Worm (Caenorhabditis elegans) whole organism, L4 larva: Measurements from ENCODE around the gene ZK666.11.

Source experiments
- F10B5.3 ChIP-seq: sonication (generic microtip); optimal IDR thresholded peaks from 2 replicates; lab custom pipeline; 2016; ENCODE audit warnings: mild to moderate bottlenecking, missing genetic modification characterization, missing compliant biosample characterization
- F26F4.8 ChIP-seq: fragments of 200-800 bp; sonication (Bioruptor generic); conservative IDR thresholded peaks from 2 replicates; pipeline ENCODE4 v1.3.6; 2022; ENCODE audit warnings: missing genetic modification characterization, missing compliant biosample characterization
- T20F7.1 ChIP-seq: fragments of 200-800 bp; sonication (Bioruptor generic); optimal IDR thresholded peaks from 2 replicates; lab custom pipeline; 2018; ENCODE audit warnings: mild to moderate bottlenecking, missing genetic modification characterization, missing compliant biosample characterization
- T26A8.4 ChIP-seq: fragments of 200-800 bp; sonication (Bioruptor generic); IDR thresholded peaks from 2 replicates; pipeline ENCODE4 v1.3.6; 2022; ENCODE audit warnings: missing genetic modification characterization, missing compliant biosample characterization
- Y48G9A.11 ChIP-seq: fragments of 200-800 bp; sonication (Bioruptor generic); IDR thresholded peaks from 2 replicates; pipeline ENCODE4 v1.3.6; 2022; ENCODE audit warnings: missing genetic modification reagents, missing genetic modification characterization, missing compliant biosample characterization
- ZK337.2 ChIP-seq: fragments of 200-800 bp; sonication (Bioruptor generic); IDR thresholded peaks from 2 replicates; pipeline ENCODE4 v1.3.6; 2022; ENCODE audit warnings: missing genetic modification reagents, missing genetic modification characterization, missing compliant biosample characterization
- aha-1 ChIP-seq: fragments of 150-350 bp; peaks from one replicate; lab custom pipeline; 2014; ENCODE audit warnings: missing biosample characterization, missing genetic modification characterization
- ama-1 ChIP-seq: fragments of 150-350 bp; optimal IDR thresholded peaks from 2 replicates; lab custom pipeline; 2014; ENCODE audit warnings: inconsistent platforms, mixed read lengths
- ceh-28 ChIP-seq: fragments of 150-350 bp; optimal IDR thresholded peaks from 2 replicates; lab custom pipeline; 2014; ENCODE audit warnings: missing biosample characterization, missing genetic modification reagents, missing genetic modification characterization
- ceh-32 ChIP-seq: sonication (generic microtip); optimal IDR thresholded peaks from 2 replicates; lab custom pipeline; 2016; ENCODE audit warnings: mild to moderate bottlenecking, missing genetic modification characterization, missing compliant biosample characterization; ENCODE audit not compliant: poor library complexity
- daf-16 ChIP-seq, 3 experiments: sonication (generic microtip); optimal IDR thresholded peaks; 2 replicates each; lab custom pipeline; 2016 to 2017; ENCODE audit warnings: missing genetic modification characterization in 3 of 3, missing genetic modification reagents in 3 of 3, mild to moderate bottlenecking in 2 of 3, missing compliant biosample characterization in 2 of 3, missing biosample characterization in 1 of 3, moderate library complexity in 1 of 3
- daf-19 ChIP-seq: fragments of 200-800 bp; sonication (Bioruptor generic); conservative IDR thresholded peaks from 2 replicates; pipeline ENCODE4 v1.3.6; 2022; ENCODE audit warnings: missing genetic modification characterization, missing compliant biosample characterization
- dmd-6 ChIP-seq: fragments of 200-800 bp; sonication (Bioruptor generic); IDR thresholded peaks from 2 replicates; pipeline ENCODE4 v1.3.6; 2022; ENCODE audit warnings: missing genetic modification reagents, missing genetic modification characterization, missing compliant biosample characterization
- dve-1 ChIP-seq: sonication (generic microtip); optimal IDR thresholded peaks from 2 replicates; lab custom pipeline; 2017; ENCODE audit warnings: antibody characterized with exemption, mild to moderate bottlenecking, missing genetic modification characterization, missing compliant biosample characterization; ENCODE audit not compliant: insufficient read depth
- egl-43 ChIP-seq: fragments of 200-800 bp; sonication (Bioruptor generic); IDR thresholded peaks from 2 replicates; pipeline ENCODE4 v1.3.6; 2022; ENCODE audit warnings: missing genetic modification reagents, missing genetic modification characterization, missing compliant biosample characterization
- gei-8 ChIP-seq: fragments of 200-800 bp; sonication (Bioruptor generic); optimal IDR thresholded peaks from 2 replicates; lab custom pipeline; 2018; ENCODE audit warnings: mild to moderate bottlenecking, missing genetic modification characterization, missing compliant biosample characterization
- hlh-30 ChIP-seq: sonication (generic microtip); optimal IDR thresholded peaks from 2 replicates; lab custom pipeline; 2017; ENCODE audit warnings: antibody characterized with exemption, mild to moderate bottlenecking, missing genetic modification characterization, missing compliant biosample characterization; ENCODE audit not compliant: insufficient read depth
- hmg-1.1 ChIP-seq: fragments of 200-800 bp; sonication (Bioruptor generic); IDR thresholded peaks from 2 replicates; pipeline ENCODE4 v1.3.6; 2022; ENCODE audit warnings: missing genetic modification reagents, missing genetic modification characterization, missing compliant biosample characterization
- jun-1 ChIP-seq: fragments of 150-350 bp; optimal IDR thresholded peaks from 2 replicates; lab custom pipeline; 2014; ENCODE audit warnings: missing biosample characterization, missing genetic modification reagents, missing genetic modification characterization
- lin-29 ChIP-seq: fragments of 200-800 bp; sonication (Bioruptor generic); IDR thresholded peaks from 2 replicates; pipeline ENCODE4 v1.3.6; 2022; ENCODE audit warnings: missing genetic modification reagents, missing genetic modification characterization, missing compliant biosample characterization
- lin-38 ChIP-seq: fragments of 200-800 bp; sonication (Bioruptor generic); IDR thresholded peaks from 2 replicates; pipeline ENCODE4 v1.3.6; 2022; ENCODE audit warnings: missing genetic modification reagents, missing genetic modification characterization, missing compliant biosample characterization
- lsy-2 ChIP-seq, 2 experiments: fragments of 150-350 bp in 1 of 2; sonication (generic microtip) in 1 of 2; optimal IDR thresholded peaks; 2 replicates each; lab custom pipeline; 2014 to 2017; ENCODE audit warnings: missing biosample characterization in 2 of 2, missing genetic modification characterization in 2 of 2
- madf-9 ChIP-seq: fragments of 200-800 bp; sonication (Bioruptor generic); conservative IDR thresholded peaks from 2 replicates; pipeline ENCODE4 v1.3.6; 2022; ENCODE audit warnings: missing genetic modification reagents, missing genetic modification characterization, missing compliant biosample characterization
- mep-1 ChIP-seq: fragments of 150-350 bp; sonication (generic microtip); optimal IDR thresholded peaks from 3 replicates; lab custom pipeline; 2014; ENCODE audit warnings: missing biosample characterization, missing genetic modification characterization
- mes-2 ChIP-seq: sonication (generic microtip); optimal IDR thresholded peaks from 2 replicates; lab custom pipeline; 2016; ENCODE audit warnings: missing genotype, mild to moderate bottlenecking, missing genetic modification characterization, missing compliant biosample characterization; ENCODE audit not compliant: poor library complexity, severe bottlenecking
- nhr-10 ChIP-seq: fragments of 150-350 bp; optimal IDR thresholded peaks from 2 replicates; lab custom pipeline; 2014; ENCODE audit warnings: missing biosample characterization, missing genetic modification characterization
- nhr-102 ChIP-seq: sonication (generic microtip); optimal IDR thresholded peaks from 2 replicates; lab custom pipeline; 2016; ENCODE audit warnings: mild to moderate bottlenecking, missing genetic modification characterization, moderate library complexity, missing compliant biosample characterization
- nhr-11 ChIP-seq: fragments of 150-350 bp; optimal IDR thresholded peaks from 2 replicates; lab custom pipeline; 2014; ENCODE audit warnings: missing biosample characterization, missing genetic modification characterization
- nhr-25 ChIP-seq: sonication (generic microtip); optimal IDR thresholded peaks from 2 replicates; lab custom pipeline; 2017; ENCODE audit warnings: missing genetic modification characterization, mild to moderate bottlenecking, missing compliant biosample characterization, antibody characterized with exemption, moderate library complexity, borderline replicate concordance; ENCODE audit not compliant: insufficient read depth
- php-3 ChIP-seq: fragments of 200-800 bp; sonication (Bioruptor generic); IDR thresholded peaks from 2 replicates; pipeline ENCODE4 v1.3.6; 2022; ENCODE audit warnings: missing genetic modification reagents, missing genetic modification characterization, missing compliant biosample characterization
- pqm-1 ChIP-seq: sonication (generic microtip); optimal IDR thresholded peaks from 2 replicates; lab custom pipeline; 2017; ENCODE audit warnings: missing biosample characterization, missing genetic modification characterization
- rbr-2 ChIP-seq: sonication (generic microtip); optimal IDR thresholded peaks from 2 replicates; lab custom pipeline; 2016; ENCODE audit warnings: missing genotype, missing genetic modification characterization, missing compliant biosample characterization
- saeg-2 ChIP-seq: fragments of 200-800 bp; sonication (Bioruptor generic); IDR thresholded peaks from 2 replicates; pipeline ENCODE4 v1.3.6; 2022; ENCODE audit warnings: missing genetic modification reagents, missing genetic modification characterization, missing compliant biosample characterization
- sdz-12 ChIP-seq: fragments of 200-800 bp; sonication (Bioruptor generic); optimal IDR thresholded peaks from 2 replicates; lab custom pipeline; 2018; ENCODE audit warnings: mild to moderate bottlenecking, missing genetic modification characterization, missing compliant biosample characterization
- set-16 ChIP-seq: fragments of 200-800 bp; sonication (Bioruptor generic); IDR thresholded peaks from 2 replicates; pipeline ENCODE4 v1.3.6; 2022; ENCODE audit warnings: missing genetic modification reagents, missing genetic modification characterization, missing compliant biosample characterization
- snpc-4 ChIP-seq: fragments of 150-350 bp; optimal IDR thresholded peaks from 2 replicates; lab custom pipeline; 2014; ENCODE audit warnings: missing biosample characterization, missing genetic modification characterization
- zfp-3 ChIP-seq: fragments of 200-800 bp; sonication (Bioruptor generic); conservative IDR thresholded peaks from 2 replicates; pipeline ENCODE4 v1.3.6; 2022; ENCODE audit warnings: missing genetic modification reagents, missing genetic modification characterization, missing compliant biosample characterization
- zip-2 ChIP-seq: fragments of 150-350 bp; optimal IDR thresholded peaks from 2 replicates; lab custom pipeline; 2014; ENCODE audit warnings: missing biosample characterization, missing genetic modification characterization

ZK666.11 gene

ce11 chrII:10447348-10448316 lies 34.7 kb upstream of the ZK666.11 start, which contains the start of gene ZK673.2 (continued):
- no peak for TF ChIP-seq zfp-3 (GFP tag; lab: Robert Waterston, UW)
- TF ChIP-seq egl-43 (GFP tag; lab: Robert Waterston, UW), result peak; percentile 32; the same call in 1 of the 2 replicates
- no peak for TF ChIP-seq lin-29 (GFP tag; lab: Robert Waterston, UW)
- TF ChIP-seq php-3 (GFP tag; lab: Robert Waterston, UW), result peak; percentile 68; the same call in 1 of the 2 replicates
- no peak for TF ChIP-seq ceh-32
- TF ChIP-seq rbr-2, result no peak
- TF ChIP-seq zip-2 (tag; lab: Kevin White, UChicago), result no peak
- TF ChIP-seq madf-9 (GFP tag; lab: Robert Waterston, UW), result no peak
- TF ChIP-seq dmd-6 (GFP tag; lab: Robert Waterston, UW), result peak; percentile 94
- TF ChIP-seq T20F7.1, result peak; percentile 58
- TF ChIP-seq T26A8.4 (GFP tag; lab: Robert Waterston, UW), result peak; percentile 10; the same call in 1 of the 2 replicates
- peak; percentile 46 for TF ChIP-seq pqm-1
- no peak for TF ChIP-seq F10B5.3 (tag; lab: Kevin White, UChicago)
- TF ChIP-seq saeg-2 (GFP tag; lab: Robert Waterston, UW), result no peak
- no peak for TF ChIP-seq sdz-12 (GFP tag; lab: Kevin White, UChicago)
- TF ChIP-seq set-16 (GFP tag; lab: Robert Waterston, UW), result no peak
- no peak for TF ChIP-seq ceh-28 (tag; lab: Kevin White, UChicago)
- peak; percentile 57 for TF ChIP-seq gei-8 (GFP tag; lab: Kevin White, UChicago)
- no peak for TF ChIP-seq F26F4.8
- TF ChIP-seq, all 104 proteins: peak for 34

ce11 chrII:10449707-10450106 lies 32.6 kb upstream of the ZK666.11 start, which contains the start of gene lin-56:
lin-56 (plus strand) TSS chrII:10450007.
- TF ChIP-seq ZK337.2 (GFP tag; lab: Robert Waterston, UW) (no peak), aha-1 (tag; lab: Kevin White, UChicago) (peak; percentile 54)

ce11 chrII:10450335-10450734 lies 32.0 kb upstream of the ZK666.11 start:
- peak; percentile 47; the same call in 1 of the 2 replicates for TF ChIP-seq zfp-3 (GFP tag; lab: Robert Waterston, UW)
- TF ChIP-seq dve-1, result peak; percentile 27
- TF ChIP-seq nhr-102 (tag; lab: Kevin White, UChicago), result peak; percentile 0
- TF ChIP-seq Y48G9A.11 (GFP tag; lab: Robert Waterston, UW), result 0 out of 2 replicates have a peak, but pooled peaks have one; percentile 25
- TF ChIP-seq jun-1, result no peak
- peak; percentile 64 for TF ChIP-seq aha-1 (tag; lab: Kevin White, UChicago)
- peak; percentile 31 for TF ChIP-seq hlh-30 (tag; lab: Kevin White, UChicago)
- peak; percentile 44 for TF ChIP-seq nhr-11 (tag; lab: Kevin White, UChicago)
- TF ChIP-seq daf-19, result no peak
- no peak for TF ChIP-seq daf-16 (GFP tag; optimal IDR thresholded peaks at IDR 0.05; lab: Kevin White, UChicago)
- peak; percentile 8 for TF ChIP-seq daf-16 (tag; optimal IDR thresholded peaks at IDR 0.05; lab: Kevin White, UChicago)
- TF ChIP-seq ama-1 (lab: Kevin White, UChicago), result peak; percentile 56
- TF ChIP-seq nhr-10 (tag; lab: Kevin White, UChicago), result no peak
- peak; percentile 72 for TF ChIP-seq lin-38 (GFP tag; lab: Robert Waterston, UW)
- no peak for TF ChIP-seq snpc-4 (tag; lab: Kevin White, UChicago)
- TF ChIP-seq php-3 (GFP tag; lab: Robert Waterston, UW), result no peak
- TF ChIP-seq mes-2, result peak; percentile 14
- TF ChIP-seq nhr-25 (tag; lab: Kevin White, UChicago), result peak; percentile 12
- peak; percentile 68 for TF ChIP-seq mep-1
- peak; percentile 72 for TF ChIP-seq sdz-12 (GFP tag; lab: Kevin White, UChicago)
- no peak for TF ChIP-seq hmg-1.1 (GFP tag; lab: Robert Waterston, UW)
- peak in 1 of 2 experiments; percentile 31 for TF ChIP-seq lsy-2 (tag; optimal IDR thresholded peaks at IDR 0.05; lab: Kevin White, UChicago)
